Fruit fly (Drosophila melanogaster) whole organism, wandering third instar larva: ENCODE measurements around the gene RhoGAP71E.
A peak's percentile ranks its signal among the peaks of the same experiment; 100 is the strongest.

ENCODE experiments used
- CG9705 ChIP-seq: fragments of 200-800 bp; sonication (Bioruptor generic); optimal IDR thresholded peaks from 2 replicates; lab custom pipeline; 2018; ENCODE audit warnings: missing biosample characterization, mild to moderate bottlenecking, missing genetic modification characterization
- Myc ChIP-seq: fragments of >200 bp; optimal IDR thresholded peaks from 2 replicates; lab custom pipeline; 2017
- OdsH ChIP-seq: fragments of 200-800 bp; sonication (Bioruptor generic); optimal IDR thresholded peaks from 2 replicates; lab custom pipeline; 2016; ENCODE audit warnings: missing biosample characterization, mild to moderate bottlenecking, missing genetic modification characterization
- Sp1 ChIP-seq: fragments of 200-800 bp; sonication (Bioruptor generic); optimal IDR thresholded peaks from 3 replicates; lab custom pipeline; 2019; ENCODE audit warnings: missing biosample characterization, mild to moderate bottlenecking, missing genetic modification characterization, moderate library complexity
- br ChIP-seq: fragments of 200-800 bp; sonication (Bioruptor generic); optimal IDR thresholded peaks from 2 replicates; lab custom pipeline; 2016; ENCODE audit warnings: missing biosample characterization, missing genetic modification characterization
- fru ChIP-seq: fragments of 200-800 bp; sonication (Bioruptor generic); optimal IDR thresholded peaks from 3 replicates; lab custom pipeline; 2016; ENCODE audit warnings: missing biosample characterization, mild to moderate bottlenecking, missing genetic modification characterization
- h ChIP-seq: fragments of 200-800 bp; sonication (Bioruptor generic); optimal IDR thresholded peaks from 3 replicates; lab custom pipeline; 2016; ENCODE audit warnings: missing biosample characterization, mild to moderate bottlenecking, missing genetic modification characterization
- lola ChIP-seq: fragments of >200 bp; optimal IDR thresholded peaks from 2 replicates; lab custom pipeline; 2017; ENCODE audit warnings: missing biosample characterization, missing genetic modification characterization
- pan ChIP-seq: fragments of >200 bp; optimal IDR thresholded peaks from 2 replicates; lab custom pipeline; 2017
- sv ChIP-seq: fragments of 200-800 bp; sonication (Bioruptor generic); optimal IDR thresholded peaks from 3 replicates; lab custom pipeline; 2016; ENCODE audit warnings: missing biosample characterization, missing genetic modification characterization
- usp ChIP-seq: fragments of >200 bp; optimal IDR thresholded peaks from 2 replicates; lab custom pipeline; 2017; ENCODE audit warnings: missing biosample characterization, missing genetic modification characterization

DNA sequence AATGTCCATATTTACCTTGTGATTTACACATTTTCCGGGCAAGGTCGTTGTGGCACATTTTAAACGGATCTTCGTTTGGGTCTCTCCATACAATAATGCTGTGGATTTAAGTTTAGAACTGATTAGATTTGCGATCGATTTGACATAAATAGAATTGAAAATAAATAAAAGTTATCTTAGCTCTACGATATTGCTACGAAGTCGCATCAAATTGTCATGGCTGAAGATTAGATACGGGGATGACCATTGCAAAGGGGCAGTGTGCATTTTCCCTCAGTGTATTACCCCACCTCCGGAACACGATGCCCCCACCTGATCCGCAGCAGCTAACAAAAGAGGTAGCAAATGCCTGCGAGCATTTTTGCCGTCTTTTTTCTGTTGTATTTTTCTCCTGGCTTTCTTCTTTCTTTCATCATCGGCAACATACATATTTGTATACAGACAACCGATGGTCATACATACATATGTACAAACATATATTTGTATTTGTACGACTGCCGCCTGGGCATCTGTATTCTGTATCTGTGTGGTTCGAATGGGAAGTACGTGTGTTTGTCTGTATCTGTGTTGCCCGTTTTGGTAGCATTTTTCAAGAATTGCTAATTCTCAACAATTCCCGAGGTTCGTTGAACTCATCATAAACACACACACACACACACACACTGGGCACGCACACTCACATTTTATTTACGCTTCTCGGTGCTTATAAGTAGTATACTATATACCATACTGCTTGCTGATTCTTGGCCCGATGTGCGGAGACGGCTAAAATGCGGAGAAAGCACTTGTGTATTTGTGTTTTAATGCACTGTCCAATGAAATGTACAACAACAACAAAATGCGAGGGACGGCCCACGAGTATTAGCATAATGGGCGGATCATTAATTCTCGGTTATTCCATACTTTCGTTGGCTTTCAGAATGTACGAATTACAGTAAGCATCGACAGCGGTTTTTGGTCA, 43.9 kb upstream of the RhoGAP71E start:
- TF ChIP-seq sv (GFP tag; lab: Kevin White, UChicago) (no peak), Sp1 (GFP tag; lab: Kevin White, UChicago) (peak; percentile 16), lola (GFP tag; lab: Kevin White, UChicago) (no peak), CG9705 (GFP tag; lab: Kevin White, UChicago) (no peak), h (no peak), usp (GFP tag; lab: Kevin White, UChicago) (no peak), pan (lab: Kevin White, UChicago) (no peak), br (GFP tag; lab: Kevin White, UChicago) (peak; percentile 21), fru (GFP tag; lab: Kevin White, UChicago) (peak; percentile 37), OdsH (GFP tag; lab: Kevin White, UChicago) (peak; percentile 12), Myc (lab: Kevin White, UChicago) (no peak)
